Fruit fly (Drosophila melanogaster): ENCODE data around the gene CG5131.

dm6 chr2L:17437594-17437993 is 46.7 kb upstream of the CG5131 start:
- TF ChIP-seq D19B (GFP tag; optimal IDR thresholded peaks at IDR 0.05) (no peak), HmgD (GFP tag; optimal IDR thresholded peaks at IDR 0.05) (no peak), CG15269 (tag; optimal IDR thresholded peaks at IDR 0.05) (no peak), Ptx1 (GFP tag; IDR thresholded peaks at IDR 0.05) (no peak), NfI (GFP tag; optimal IDR thresholded peaks at IDR 0.05) (no peak), CG5245 (GFP tag; optimal IDR thresholded peaks at IDR 0.05) (no peak), Xrp1 (GFP tag; IDR thresholded peaks at IDR 0.05) (no peak)
